Fruit fly (Drosophila melanogaster) whole organism, embryonic: ENCODE measurements around the gene CG7332.

Source experiments
- Adf1 ChIP-seq: fragments of 200-800 bp; sonication (Bioruptor generic); IDR thresholded peaks from 2 replicates; pipeline ENCODE4 v1.3.6; 2022; ENCODE audit warnings: missing biosample characterization, missing genetic modification characterization
- Antp ChIP-seq: fragments of 200-800 bp; sonication (Bioruptor generic); optimal IDR thresholded peaks from 3 replicates; lab custom pipeline; 2016; ENCODE audit warnings: missing biosample characterization, missing genetic modification characterization
- BEAF-32 ChIP-seq: fragments of 200-800 bp; sonication (Bioruptor generic); optimal IDR thresholded peaks from 3 replicates; lab custom pipeline; 2017; ENCODE audit warnings: missing biosample characterization, missing genetic modification characterization, mild to moderate bottlenecking, moderate library complexity, missing genetic modification reagents
- CG10543 ChIP-seq: fragments of 200-800 bp; sonication (Bioruptor generic); optimal IDR thresholded peaks from 3 replicates; lab custom pipeline; 2017; ENCODE audit warnings: missing biosample characterization, mild to moderate bottlenecking, missing genetic modification characterization, moderate library complexity
- CG11456 ChIP-seq: fragments of 200-800 bp; sonication (Bioruptor generic); IDR thresholded peaks from 3 replicates; pipeline ENCODE4 v1.3.6; 2022; ENCODE audit warnings: missing biosample characterization, missing genetic modification characterization
- CG12236 ChIP-seq: fragments of 200-800 bp; sonication (Bioruptor generic); optimal IDR thresholded peaks from 2 replicates; lab custom pipeline; 2016; ENCODE audit warnings: missing biosample characterization, missing genetic modification characterization
- CG12769 ChIP-seq: fragments of 200-800 bp; sonication (Bioruptor generic); optimal IDR thresholded peaks from 2 replicates; lab custom pipeline; 2019; ENCODE audit warnings: missing biosample characterization, mild to moderate bottlenecking, missing genetic modification characterization, moderate library complexity
- CG13424 ChIP-seq: fragments of 200-800 bp; sonication (Bioruptor generic); optimal IDR thresholded peaks from 2 replicates; lab custom pipeline; 2019; ENCODE audit warnings: missing biosample characterization, mild to moderate bottlenecking, missing genetic modification characterization, moderate library complexity
- CG14014 ChIP-seq: fragments of 200-800 bp; sonication (Bioruptor generic); IDR thresholded peaks from 2 replicates; pipeline ENCODE4 v1.3.6; 2022; ENCODE audit warnings: missing biosample characterization, missing genetic modification characterization
- CG15514 ChIP-seq: fragments of 200-800 bp; sonication (Bioruptor generic); optimal IDR thresholded peaks from 3 replicates; lab custom pipeline; 2017; ENCODE audit warnings: missing biosample characterization, missing genetic modification characterization, mild to moderate bottlenecking, moderate library complexity, missing genetic modification reagents
- CG17568 ChIP-seq: fragments of 200-800 bp; sonication (Bioruptor generic); optimal IDR thresholded peaks from 2 replicates; lab custom pipeline; 2018; ENCODE audit warnings: missing biosample characterization, mild to moderate bottlenecking, missing genetic modification characterization, moderate library complexity
- CG17829 ChIP-seq: fragments of 200-800 bp; optimal IDR thresholded peaks from 2 replicates; lab custom pipeline; 2019; ENCODE audit warnings: missing biosample characterization, mild to moderate bottlenecking, missing genetic modification characterization, moderate library complexity
- CG18599 ChIP-seq: fragments of 200-800 bp; sonication (Bioruptor generic); optimal IDR thresholded peaks from 3 replicates; lab custom pipeline; 2017; ENCODE audit warnings: missing biosample characterization, missing genetic modification characterization, mild to moderate bottlenecking, moderate library complexity, missing genetic modification reagents
- CG3281 ChIP-seq: fragments of 200-800 bp; sonication (Bioruptor generic); optimal IDR thresholded peaks from 3 replicates; lab custom pipeline; 2017; ENCODE audit warnings: missing biosample characterization, mild to moderate bottlenecking, missing genetic modification characterization
- CG4360 ChIP-seq: fragments of 200-800 bp; sonication (Bioruptor generic); IDR thresholded peaks from 2 replicates; pipeline ENCODE4 v1.3.6; 2022; ENCODE audit warnings: missing biosample characterization, missing genetic modification characterization
- CG4707 ChIP-seq: fragments of 200-800 bp; sonication (Bioruptor generic); optimal IDR thresholded peaks from 2 replicates; lab custom pipeline; 2018; ENCODE audit warnings: missing biosample characterization, mild to moderate bottlenecking, missing genetic modification characterization, moderate library complexity
- CG4854 ChIP-seq: fragments of 200-800 bp; sonication (Bioruptor generic); optimal IDR thresholded peaks from 2 replicates; lab custom pipeline; 2016; ENCODE audit warnings: missing biosample characterization, missing genetic modification characterization, inconsistent platforms
- CG7839 ChIP-seq: fragments of 200-800 bp; sonication (Bioruptor generic); optimal IDR thresholded peaks from 3 replicates; lab custom pipeline; 2018; ENCODE audit warnings: missing biosample characterization, mild to moderate bottlenecking, missing genetic modification characterization, moderate library complexity
- CG7963 ChIP-seq: fragments of 200-800 bp; sonication (Bioruptor generic); IDR thresholded peaks from 3 replicates; pipeline ENCODE4 v1.3.6; 2022; ENCODE audit warnings: missing biosample characterization, missing genetic modification characterization; ENCODE audit not compliant: partially characterized antibody
- Dek ChIP-seq: fragments of 200-800 bp; sonication (Bioruptor generic); optimal IDR thresholded peaks from 3 replicates; lab custom pipeline; 2019; ENCODE audit warnings: missing biosample characterization, mild to moderate bottlenecking, missing genetic modification characterization, moderate library complexity
- Ets97D ChIP-seq: fragments of 200-800 bp; sonication (Bioruptor generic); optimal IDR thresholded peaks from 3 replicates; lab custom pipeline; 2016; ENCODE audit warnings: missing biosample characterization, missing genetic modification characterization
- GATAe ChIP-seq: fragments of 200-800 bp; sonication (Bioruptor generic); conservative IDR thresholded peaks from 2 replicates; pipeline ENCODE4 v1.3.6; 2022; ENCODE audit warnings: missing biosample characterization, missing genetic modification characterization
- HLH3B ChIP-seq: fragments of 200-800 bp; sonication (Bioruptor generic); IDR thresholded peaks from 2 replicates; pipeline ENCODE4 v1.3.6; 2022; ENCODE audit warnings: missing biosample characterization, missing genetic modification characterization
- HmgZ ChIP-seq: fragments of 200-800 bp; sonication (Bioruptor generic); optimal IDR thresholded peaks from 2 replicates; lab custom pipeline; 2018; ENCODE audit warnings: missing biosample characterization, mild to moderate bottlenecking, missing genetic modification characterization
- Kr ChIP-seq: fragments of 200-800 bp; sonication (Bioruptor generic); optimal IDR thresholded peaks from 2 replicates; lab custom pipeline; 2017; ENCODE audit warnings: missing biosample characterization, mild to moderate bottlenecking, missing genetic modification characterization
- Mes4 ChIP-seq: fragments of 200-800 bp; sonication (Bioruptor generic); optimal IDR thresholded peaks from 2 replicates; lab custom pipeline; 2016; ENCODE audit warnings: missing biosample characterization, missing genetic modification characterization
- Rfx ChIP-seq: fragments of 200-800 bp; sonication (Bioruptor generic); IDR thresholded peaks from 2 replicates; pipeline ENCODE4 v1.3.6; 2022; ENCODE audit warnings: missing biosample characterization, missing genetic modification characterization
- Sox102F ChIP-seq: fragments of 200-800 bp; sonication (Bioruptor generic); optimal IDR thresholded peaks from 2 replicates; lab custom pipeline; 2018; ENCODE audit warnings: missing biosample characterization, mild to moderate bottlenecking, missing genetic modification characterization, moderate library complexity
- TFAM ChIP-seq: fragments of 200-800 bp; sonication (Bioruptor generic); optimal IDR thresholded peaks from 2 replicates; lab custom pipeline; 2017; ENCODE audit warnings: missing biosample characterization, missing genetic modification characterization, inconsistent platforms
- Taf1 ChIP-seq: fragments of 200-800 bp; sonication (Bioruptor generic); IDR thresholded peaks from 2 replicates; pipeline ENCODE4 v1.3.6; 2022; ENCODE audit warnings: missing biosample characterization, missing genetic modification characterization
- Tbp ChIP-seq: fragments of >200 bp; optimal IDR thresholded peaks from 2 replicates; lab custom pipeline; 2018; ENCODE audit warnings: missing biosample characterization, missing genetic modification characterization
- Vsx1 ChIP-seq: fragments of 200-800 bp; sonication (Bioruptor generic); optimal IDR thresholded peaks from 2 replicates; lab custom pipeline; 2017; ENCODE audit warnings: missing biosample characterization, mild to moderate bottlenecking, missing genetic modification characterization, missing genetic modification reagents
- ab ChIP-seq: fragments of 200-800 bp; sonication (Bioruptor generic); optimal IDR thresholded peaks from 2 replicates; lab custom pipeline; 2016; ENCODE audit warnings: missing biosample characterization, missing genetic modification characterization
- ap ChIP-seq: fragments of 200-800 bp; sonication (Bioruptor generic); IDR thresholded peaks from 2 replicates; pipeline ENCODE4 v1.3.6; 2022; ENCODE audit warnings: missing biosample characterization, missing genetic modification characterization
- az2 ChIP-seq: fragments of 200-800 bp; sonication (Bioruptor generic); optimal IDR thresholded peaks from 3 replicates; lab custom pipeline; 2016; ENCODE audit warnings: missing biosample characterization, missing genetic modification characterization
- bigmax ChIP-seq: fragments of 200-800 bp; sonication (Bioruptor generic); optimal IDR thresholded peaks from 2 replicates; lab custom pipeline; 2018; ENCODE audit warnings: missing biosample characterization, mild to moderate bottlenecking, missing genetic modification characterization
- btn ChIP-seq: fragments of 200-800 bp; sonication (Bioruptor generic); optimal IDR thresholded peaks from 2 replicates; lab custom pipeline; 2016; ENCODE audit warnings: missing biosample characterization, missing genetic modification characterization
- cato ChIP-seq: fragments of 200-800 bp; sonication (Bioruptor generic); optimal IDR thresholded peaks from 2 replicates; lab custom pipeline; 2016; ENCODE audit warnings: missing biosample characterization, missing genetic modification characterization, borderline replicate concordance
- gcm2 ChIP-seq: fragments of 200-800 bp; sonication (Bioruptor generic); optimal IDR thresholded peaks from 2 replicates; lab custom pipeline; 2016; ENCODE audit warnings: missing biosample characterization, missing genetic modification characterization
- h ChIP-seq: fragments of >200 bp; optimal IDR thresholded peaks from 2 replicates; lab custom pipeline; 2017
- hth ChIP-seq: fragments of >200 bp; optimal IDR thresholded peaks from 2 replicates; lab custom pipeline; 2017; ENCODE audit warnings: inconsistent platforms
- ind ChIP-seq: fragments of 200-800 bp; sonication (Bioruptor generic); optimal IDR thresholded peaks from 3 replicates; lab custom pipeline; 2016; ENCODE audit warnings: missing biosample characterization, missing genetic modification characterization
- jing ChIP-seq: fragments of 200-800 bp; sonication (Bioruptor generic); optimal IDR thresholded peaks from 2 replicates; lab custom pipeline; 2018; ENCODE audit warnings: missing biosample characterization, mild to moderate bottlenecking, missing genetic modification characterization
- lola ChIP-seq, 3 experiments: fragments of >200 bp in 2 of 3; fragments of 200-800 bp in 1 of 3; sonication (Bioruptor generic) in 1 of 3; optimal IDR thresholded peaks; 2 replicates each; lab custom pipeline; 2017 to 2019; ENCODE audit warnings: missing biosample characterization in 3 of 3, missing genetic modification characterization in 3 of 3, mild to moderate bottlenecking in 1 of 3, moderate library complexity in 1 of 3
- luna ChIP-seq: fragments of 200-800 bp; sonication (Bioruptor generic); optimal IDR thresholded peaks from 2 replicates; lab custom pipeline; 2016; ENCODE audit warnings: missing biosample characterization, missing genetic modification characterization
- mam ChIP-seq: fragments of 200-800 bp; sonication (Bioruptor generic); optimal IDR thresholded peaks from 3 replicates; lab custom pipeline; 2016; ENCODE audit warnings: missing biosample characterization, missing genetic modification characterization
- nom ChIP-seq: fragments of 200-800 bp; sonication (Bioruptor generic); optimal IDR thresholded peaks from 2 replicates; lab custom pipeline; 2017; ENCODE audit warnings: missing biosample characterization, missing genetic modification characterization, mild to moderate bottlenecking, moderate library complexity, missing genetic modification reagents
- odd ChIP-seq: fragments of 200-800 bp; sonication (Bioruptor generic); optimal IDR thresholded peaks from 2 replicates; lab custom pipeline; 2017; ENCODE audit warnings: missing biosample characterization, mild to moderate bottlenecking, missing genetic modification characterization
- ssp ChIP-seq: fragments of 200-800 bp; sonication (Bioruptor generic); IDR thresholded peaks from 2 replicates; pipeline ENCODE4 v1.3.6; 2022; ENCODE audit warnings: missing biosample characterization, missing genetic modification characterization
- ttk ChIP-seq: fragments of 200-800 bp; sonication (Bioruptor generic); IDR thresholded peaks from 2 replicates; pipeline ENCODE4 v2.1.2; 2022; ENCODE audit warnings: missing biosample characterization, missing genetic modification characterization

The CG7332 gene

dm6 chrX:18869489-18870132 is 14.7 kb upstream of the CG7332 start (continued):
- TF ChIP-seq ind (GFP tag; lab: Kevin White, UChicago) (peak; percentile 68), ap (GFP tag; lab: Robert Waterston, UW) (peak; percentile 42; the same call in 1 of the 2 replicates), CG11456 (GFP tag; lab: Robert Waterston, UW) (peak; percentile 77; the same call in 2 of the 3 replicates), ab (GFP tag; lab: Kevin White, UChicago) (no peak), CG14014 (GFP tag; lab: Robert Waterston, UW) (peak; percentile 79), Vsx1 (GFP tag; lab: Kevin White, UChicago) (no peak), BEAF-32 (GFP tag; lab: Kevin White, UChicago) (no peak), CG3281 (GFP tag; lab: Kevin White, UChicago) (peak; percentile 51), HLH3B (GFP tag; lab: Robert Waterston, UW) (peak; percentile 54), CG12769 (tag; lab: Kevin White, UChicago) (no peak), jing (no peak), CG7839 (tag; lab: Kevin White, UChicago) (no peak), CG17568 (GFP tag; lab: Kevin White, UChicago) (no peak), gcm2 (GFP tag; lab: Kevin White, UChicago) (no peak), CG17829 (tag; lab: Kevin White, UChicago) (peak; percentile 12), GATAe (GFP tag; lab: Robert Waterston, UW) (no peak), bigmax (GFP tag; lab: Kevin White, UChicago) (no peak), lola (GFP tag; optimal IDR thresholded peaks at IDR 0.05; lab: Kevin White, UChicago) (no peak), Ets97D (no peak), cato (GFP tag; lab: Kevin White, UChicago) (no peak), mam (peak; percentile 46), Dek (tag; lab: Kevin White, UChicago) (peak; percentile 33), Taf1 (GFP tag; lab: Robert Waterston, UW) (no peak), CG15514 (GFP tag; lab: Kevin White, UChicago) (no peak), CG4360 (GFP tag; lab: Robert Waterston, UW) (no peak), TFAM (GFP tag; lab: Kevin White, UChicago) (no peak), nom (GFP tag; lab: Kevin White, UChicago) (peak; percentile 45), CG7963 (GFP tag; lab: Robert Waterston, UW) (no peak), CG4854 (GFP tag; lab: Kevin White, UChicago) (no peak), Rfx (GFP tag; lab: Robert Waterston, UW) (peak; percentile 59), Adf1 (GFP tag; lab: Robert Waterston, UW) (no peak), HmgZ (no peak), odd (GFP tag; lab: Kevin White, UChicago) (no peak), ttk (GFP tag; lab: Robert Waterston, UW) (peak; percentile 44; the same call in 1 of the 2 replicates), luna (GFP tag; lab: Kevin White, UChicago) (no peak), az2 (peak; percentile 31), Mes4 (GFP tag; lab: Kevin White, UChicago) (peak; percentile 9), CG18599 (GFP tag; lab: Kevin White, UChicago) (peak; percentile 20), hth (lab: Kevin White, UChicago) (no peak), Tbp (GFP tag; lab: Kevin White, UChicago) (no peak), Kr (no peak), CG12236 (GFP tag; lab: Kevin White, UChicago) (no peak), Antp (GFP tag; lab: Kevin White, UChicago) (peak; percentile 41), ssp (GFP tag; lab: Robert Waterston, UW) (0 out of 2 replicates have a peak, but pooled peaks have one; percentile 28), Sox102F (GFP tag; lab: Kevin White, UChicago) (peak; percentile 57), CG10543 (GFP tag; lab: Kevin White, UChicago) (no peak), h (lab: Kevin White, UChicago) (no peak), CG4707 (GFP tag; lab: Kevin White, UChicago) (no peak), btn (no peak), CG13424 (tag; lab: Kevin White, UChicago) (peak; percentile 44)
